Worm (Caenorhabditis elegans) whole organism, L2 larva: ENCODE data around the gene dap-3.

ENCODE experiments used
- C34F6.9 ChIP-seq: fragments of 150-350 bp; optimal IDR thresholded peaks from 2 replicates; lab custom pipeline; 2014; ENCODE audit warnings: missing biosample characterization, missing genetic modification characterization
- F13H6.1 ChIP-seq: sonication (generic microtip); optimal IDR thresholded peaks from 2 replicates; lab custom pipeline; 2016; ENCODE audit warnings: missing genetic modification characterization, missing compliant biosample characterization
- R02D3.7 ChIP-seq: fragments of 150-350 bp; optimal IDR thresholded peaks from 2 replicates; lab custom pipeline; 2014; ENCODE audit warnings: missing biosample characterization, missing genetic modification characterization
- Y55F3AM.14 ChIP-seq: fragments of 200-800 bp; sonication (Bioruptor generic); optimal IDR thresholded peaks from 2 replicates; lab custom pipeline; 2018; ENCODE audit warnings: mild to moderate bottlenecking, missing genetic modification characterization, missing compliant biosample characterization
- ZK546.5 ChIP-seq: sonication (generic microtip); optimal IDR thresholded peaks from 2 replicates; lab custom pipeline; 2017; ENCODE audit warnings: missing biosample characterization, missing genetic modification characterization
- alr-1 ChIP-seq: fragments of 150-350 bp; optimal IDR thresholded peaks from 2 replicates; lab custom pipeline; 2014; ENCODE audit warnings: missing biosample characterization, missing genetic modification characterization
- aly-2 ChIP-seq: fragments of 150-350 bp; optimal IDR thresholded peaks from 2 replicates; lab custom pipeline; 2014; ENCODE audit warnings: missing biosample characterization, missing genetic modification characterization
- ama-1 ChIP-seq: fragments of 150-350 bp; optimal IDR thresholded peaks from 2 replicates; lab custom pipeline; 2018; ENCODE audit warnings: inconsistent platforms
- blmp-1 ChIP-seq: sonication (generic microtip); optimal IDR thresholded peaks from 2 replicates; lab custom pipeline; 2017; ENCODE audit warnings: missing genetic modification characterization, mild to moderate bottlenecking, missing compliant biosample characterization, antibody characterized with exemption, moderate library complexity; ENCODE audit not compliant: insufficient read depth
- ceh-16 ChIP-seq: fragments of 150-350 bp; optimal IDR thresholded peaks from 2 replicates; lab custom pipeline; 2014; ENCODE audit warnings: missing biosample characterization, missing genetic modification characterization
- ceh-82 ChIP-seq: fragments of 150-350 bp; optimal IDR thresholded peaks from 2 replicates; lab custom pipeline; 2014; ENCODE audit warnings: missing biosample characterization, missing genetic modification characterization
- dmd-4 ChIP-seq: sonication (generic microtip); optimal IDR thresholded peaks from 2 replicates; lab custom pipeline; 2017; ENCODE audit warnings: missing biosample characterization, missing genetic modification characterization
- elt-1 ChIP-seq: fragments of 150-350 bp; optimal IDR thresholded peaks from 2 replicates; lab custom pipeline; 2014; ENCODE audit warnings: missing biosample characterization, missing genetic modification characterization
- elt-3 ChIP-seq: sonication (generic microtip); optimal IDR thresholded peaks from 2 replicates; lab custom pipeline; 2017; ENCODE audit warnings: missing biosample characterization, missing genetic modification characterization
- fos-1 ChIP-seq: fragments of 150-350 bp; optimal IDR thresholded peaks from 2 replicates; lab custom pipeline; 2014; ENCODE audit warnings: missing biosample characterization, missing genetic modification characterization
- gmeb-1 ChIP-seq: fragments of 150-350 bp; optimal IDR thresholded peaks from 2 replicates; lab custom pipeline; 2014; ENCODE audit warnings: missing biosample characterization, missing genetic modification characterization
- lin-11 ChIP-seq: fragments of 150-350 bp; sonication (generic microtip); optimal IDR thresholded peaks from 2 replicates; lab custom pipeline; 2014; ENCODE audit warnings: missing biosample characterization, missing genetic modification characterization, inconsistent platforms, mixed read lengths
- lin-13 ChIP-seq: fragments of 150-350 bp; optimal IDR thresholded peaks from 2 replicates; lab custom pipeline; 2014; ENCODE audit warnings: missing biosample characterization, missing genetic modification reagents, missing genetic modification characterization
- lin-39 ChIP-seq: fragments of 150-350 bp; optimal IDR thresholded peaks from 2 replicates; lab custom pipeline; 2014; ENCODE audit warnings: missing biosample characterization, missing genetic modification reagents, missing genetic modification characterization
- mab-5 ChIP-seq: fragments of 150-350 bp; optimal IDR thresholded peaks from 2 replicates; lab custom pipeline; 2014; ENCODE audit warnings: missing biosample characterization, missing genetic modification characterization
- mbf-1 ChIP-seq: sonication (generic microtip); optimal IDR thresholded peaks from 2 replicates; lab custom pipeline; 2017; ENCODE audit warnings: missing biosample characterization, missing genetic modification characterization
- nhr-10 ChIP-seq: sonication (generic microtip); optimal IDR thresholded peaks from 2 replicates; lab custom pipeline; 2017; ENCODE audit warnings: missing biosample characterization, missing genetic modification characterization
- nhr-11 ChIP-seq: fragments of 150-350 bp; optimal IDR thresholded peaks from 2 replicates; lab custom pipeline; 2014; ENCODE audit warnings: missing biosample characterization, missing genetic modification characterization
- nhr-129 ChIP-seq: fragments of 150-350 bp; optimal IDR thresholded peaks from 2 replicates; lab custom pipeline; 2014; ENCODE audit warnings: missing biosample characterization, missing genetic modification characterization
- nhr-21 ChIP-seq: fragments of 150-350 bp; optimal IDR thresholded peaks from 2 replicates; lab custom pipeline; 2014; ENCODE audit warnings: missing biosample characterization, missing genetic modification characterization
- nhr-23 ChIP-seq: fragments of 150-350 bp; optimal IDR thresholded peaks from 2 replicates; lab custom pipeline; 2014; ENCODE audit warnings: missing biosample characterization, missing genetic modification reagents, missing genetic modification characterization
- nhr-237 ChIP-seq: fragments of 150-350 bp; optimal IDR thresholded peaks from 2 replicates; lab custom pipeline; 2014; ENCODE audit warnings: missing biosample characterization, missing genetic modification characterization
- nhr-25 ChIP-seq: fragments of 150-350 bp; sonication (generic microtip); optimal IDR thresholded peaks from 3 replicates; lab custom pipeline; 2014; ENCODE audit warnings: missing biosample characterization, missing genetic modification characterization
- nhr-6 ChIP-seq: fragments of 150-350 bp; optimal IDR thresholded peaks from 2 replicates; lab custom pipeline; 2014; ENCODE audit warnings: missing biosample characterization, missing genetic modification characterization
- nhr-77 ChIP-seq: fragments of 150-350 bp; optimal IDR thresholded peaks from 2 replicates; lab custom pipeline; 2014; ENCODE audit warnings: missing biosample characterization, missing genetic modification characterization
- peb-1 ChIP-seq: fragments of 150-350 bp; optimal IDR thresholded peaks from 2 replicates; lab custom pipeline; 2014; ENCODE audit warnings: missing biosample characterization, missing genetic modification characterization
- skn-1 ChIP-seq: sonication (generic microtip); optimal IDR thresholded peaks from 2 replicates; lab custom pipeline; 2017; ENCODE audit warnings: missing biosample characterization, missing genetic modification characterization
- sma-3 ChIP-seq: sonication (generic microtip); optimal IDR thresholded peaks from 2 replicates; lab custom pipeline; 2016; ENCODE audit warnings: missing genetic modification reagents, missing genetic modification characterization, missing compliant biosample characterization
- sma-9 ChIP-seq, 2 experiments: fragments of 150-350 bp in 1 of 2; sonication (generic microtip) in 1 of 2; optimal IDR thresholded peaks; 2 replicates each; lab custom pipeline; 2014 to 2016; ENCODE audit warnings: missing genetic modification characterization in 2 of 2, mild to moderate bottlenecking in 1 of 2, missing biosample characterization in 1 of 2, missing compliant biosample characterization in 1 of 2, missing genetic modification reagents in 1 of 2, moderate library complexity in 1 of 2
- snpc-4 ChIP-seq: fragments of 150-350 bp; optimal IDR thresholded peaks from 2 replicates; lab custom pipeline; 2014; ENCODE audit warnings: missing biosample characterization, missing genetic modification characterization
- unc-39 ChIP-seq: fragments of 150-350 bp; optimal IDR thresholded peaks from 2 replicates; lab custom pipeline; 2014; ENCODE audit warnings: missing biosample characterization, missing genetic modification characterization
- ztf-1 ChIP-seq: fragments of 200-800 bp; sonication (Bioruptor generic); conservative IDR thresholded peaks from 2 replicates; pipeline ENCODE4 v1.3.6; 2022; ENCODE audit warnings: missing genetic modification characterization, missing compliant biosample characterization
- ztf-11 ChIP-seq: sonication (generic microtip); optimal IDR thresholded peaks from 2 replicates; lab custom pipeline; 2017; ENCODE audit warnings: missing biosample characterization, missing genetic modification characterization

Gene dap-3

ce11 chrII:10618157-10618556 is 37.2 kb downstream of the dap-3 start, which contains the start of gene C14A4.13:
Gene C14A4.13 (plus strand): TSS chrII:10618457.
- TF ChIP-seq ceh-82 (tag; lab: Kevin White, UChicago) (no peak), nhr-6 (no peak), skn-1 (tag; lab: Kevin White, UChicago) (no peak), mbf-1 (tag; lab: Kevin White, UChicago) (no peak), lin-39 (tag; lab: Kevin White, UChicago) (no peak), nhr-23 (tag; lab: Kevin White, UChicago) (no peak), Y55F3AM.14 (GFP tag; lab: Kevin White, UChicago) (no peak), ZK546.5 (tag; lab: Kevin White, UChicago) (no peak), ztf-1 (GFP tag; lab: Robert Waterston, UW) (no peak), nhr-77 (no peak), ztf-11 (tag; lab: Kevin White, UChicago) (no peak), R02D3.7 (tag; lab: Kevin White, UChicago) (no peak), mab-5 (no peak), nhr-25 (tag; lab: Kevin White, UChicago) (no peak), aly-2 (tag; lab: Kevin White, UChicago) (no peak), peb-1 (tag; lab: Kevin White, UChicago) (no peak)

ce11 chrII:10621965-10622364 is 41.0 kb downstream of the dap-3 start, which contains the start of gene cutl-9:
Gene cutl-9 (plus strand): TSS chrII:10622265.
- no peak for TF ChIP-seq snpc-4 (tag; lab: Kevin White, UChicago)
- no peak for TF ChIP-seq F13H6.1 (tag; lab: Kevin White, UChicago)
- TF ChIP-seq aly-2 (tag; lab: Kevin White, UChicago), result no peak

- TF ChIP-seq gmeb-1, result no peak
- TF ChIP-seq F13H6.1 (tag; lab: Kevin White, UChicago), result peak; percentile 8
- TF ChIP-seq fos-1, result peak; percentile 94
- TF ChIP-seq nhr-25 (tag; lab: Kevin White, UChicago), result no peak
- no peak for TF ChIP-seq ama-1 (lab: Kevin White, UChicago)
- TF ChIP-seq C34F6.9 (tag; lab: Kevin White, UChicago), result no peak
- TF ChIP-seq nhr-129 (tag; lab: Kevin White, UChicago), result no peak
- TF ChIP-seq sma-3, result no peak
Observed at ce11 chrII:10627086-10627485, 46.2 kb downstream of the dap-3 start.

ce11 chrII:10627963-10628362 is 47.0 kb downstream of the dap-3 start, which contains the start of gene M28.8:
Gene M28.8 (plus strand): TSS chrII:10628263.
- TF ChIP-seq nhr-21 (tag; lab: Kevin White, UChicago), result no peak
- TF ChIP-seq blmp-1 (tag; lab: Kevin White, UChicago), result no peak
- TF ChIP-seq dmd-4, result no peak
- no peak for TF ChIP-seq nhr-10 (tag; lab: Kevin White, UChicago)
- TF ChIP-seq unc-39 (tag; lab: Kevin White, UChicago), result no peak
- no peak for TF ChIP-seq nhr-237 (tag; lab: Kevin White, UChicago)
- no peak for TF ChIP-seq elt-3
- TF ChIP-seq elt-1 (tag; lab: Kevin White, UChicago), result no peak
- no peak for TF ChIP-seq lin-13 (GFP tag; lab: Kevin White, UChicago)
- no peak for TF ChIP-seq nhr-6
- TF ChIP-seq sma-9 (GFP tag; optimal IDR thresholded peaks at IDR 0.05; lab: Kevin White, UChicago), result no peak
- no peak for TF ChIP-seq sma-9 (tag; optimal IDR thresholded peaks at IDR 0.05; lab: Kevin White, UChicago)
- TF ChIP-seq lin-11, result no peak
- TF ChIP-seq alr-1 (tag; lab: Kevin White, UChicago), result no peak
- no peak for TF ChIP-seq nhr-11 (tag; lab: Kevin White, UChicago)
- no peak for TF ChIP-seq ama-1 (lab: Kevin White, UChicago)
- no peak for TF ChIP-seq ZK546.5 (tag; lab: Kevin White, UChicago)
- TF ChIP-seq nhr-23 (tag; lab: Kevin White, UChicago), result no peak
- TF ChIP-seq mab-5, result no peak
- TF ChIP-seq ceh-16 (tag; lab: Kevin White, UChicago), result no peak
